Worm (Caenorhabditis elegans) whole organism, L4 larva: Measurements from ENCODE around the gene F26F4.9.

Experiments
- D1046.2 ChIP-seq: fragments of 200-800 bp; sonication (Bioruptor generic); IDR thresholded peaks from 2 replicates; pipeline ENCODE4 v1.3.6; 2022; ENCODE audit warnings: missing genetic modification characterization, missing compliant biosample characterization
- T20F7.1 ChIP-seq: fragments of 200-800 bp; sonication (Bioruptor generic); optimal IDR thresholded peaks from 2 replicates; lab custom pipeline; 2018; ENCODE audit warnings: mild to moderate bottlenecking, missing genetic modification characterization, missing compliant biosample characterization
- ama-1 ChIP-seq: fragments of 150-350 bp; optimal IDR thresholded peaks from 2 replicates; lab custom pipeline; 2014; ENCODE audit warnings: inconsistent platforms, mixed read lengths
- hlh-11 ChIP-seq: fragments of 200-800 bp; sonication (Bioruptor generic); optimal IDR thresholded peaks from 2 replicates; lab custom pipeline; 2018; ENCODE audit warnings: mild to moderate bottlenecking, missing genetic modification characterization, missing compliant biosample characterization
- lin-13 ChIP-seq: fragments of 150-350 bp; optimal IDR thresholded peaks from 2 replicates; lab custom pipeline; 2014; ENCODE audit warnings: missing biosample characterization, missing genetic modification reagents, missing genetic modification characterization
- madf-9 ChIP-seq: fragments of 200-800 bp; sonication (Bioruptor generic); conservative IDR thresholded peaks from 2 replicates; pipeline ENCODE4 v1.3.6; 2022; ENCODE audit warnings: missing genetic modification reagents, missing genetic modification characterization, missing compliant biosample characterization
- nhr-237 ChIP-seq: sonication (generic microtip); optimal IDR thresholded peaks from 2 replicates; lab custom pipeline; 2017; ENCODE audit warnings: missing biosample characterization, missing genetic modification characterization
- nhr-28 ChIP-seq: fragments of 150-350 bp; optimal IDR thresholded peaks from 2 replicates; lab custom pipeline; 2014; ENCODE audit warnings: missing biosample characterization, missing genetic modification characterization
- nhr-77 ChIP-seq: fragments of 150-350 bp; optimal IDR thresholded peaks from 2 replicates; lab custom pipeline; 2014; ENCODE audit warnings: missing biosample characterization, missing genetic modification characterization
- skn-1 ChIP-seq: fragments of 150-350 bp; optimal IDR thresholded peaks from 2 replicates; lab custom pipeline; 2014; ENCODE audit warnings: missing biosample characterization, missing genetic modification characterization
- unc-39 ChIP-seq: sonication (generic microtip); optimal IDR thresholded peaks from 2 replicates; lab custom pipeline; 2017; ENCODE audit warnings: missing biosample characterization, missing genetic modification characterization
- vab-7 ChIP-seq: fragments of 200-800 bp; sonication (Bioruptor generic); IDR thresholded peaks from 2 replicates; pipeline ENCODE4 v1.3.6; 2022; ENCODE audit warnings: missing genetic modification reagents, missing genetic modification characterization, missing compliant biosample characterization
- ztf-11 ChIP-seq: fragments of 150-350 bp; optimal IDR thresholded peaks from 2 replicates; lab custom pipeline; 2014; ENCODE audit warnings: missing biosample characterization, missing genetic modification characterization

- no peak for TF ChIP-seq skn-1 (tag; lab: Kevin White, UChicago)
- no peak for TF ChIP-seq nhr-28
- no peak for TF ChIP-seq ztf-11 (tag; lab: Kevin White, UChicago)
- TF ChIP-seq D1046.2 (GFP tag; lab: Robert Waterston, UW): no peak
- no peak for TF ChIP-seq ama-1
- no peak for TF ChIP-seq lin-13 (GFP tag; lab: Kevin White, UChicago)
- no peak for TF ChIP-seq vab-7 (GFP tag; lab: Robert Waterston, UW)
- TF ChIP-seq nhr-237: no peak
- TF ChIP-seq nhr-77 (tag; lab: Kevin White, UChicago): no peak
- no peak for TF ChIP-seq unc-39 (tag; lab: Kevin White, UChicago)
- TF ChIP-seq hlh-11 (tag; lab: Kevin White, UChicago): no peak
- TF ChIP-seq madf-9 (GFP tag; lab: Robert Waterston, UW): no peak
- no peak for TF ChIP-seq T20F7.1 (GFP tag; lab: Kevin White, UChicago)
These were observed 1.4 kb upstream of the F26F4.9 start for ce11 chrIII:4913736-4914135.
